Fruit fly (Drosophila melanogaster): ENCODE data around the gene Mtr3.

Gene Mtr3

dm6 chr3L:19909234-19910053 lies 4.1 kb downstream of the Mtr3 start (continued):
- TF ChIP-seq esn (GFP tag; optimal IDR thresholded peaks at IDR 0.05) (peak; percentile 10), CG3032 (tag; optimal IDR thresholded peaks at IDR 0.05) (no peak), CG8119 (GFP tag; IDR thresholded peaks at IDR 0.05) (no peak), CG11902 (GFP tag; optimal IDR thresholded peaks at IDR 0.05) (no peak), Eip78C (GFP tag) (peak; percentile 72), CG32006 (GFP tag; optimal IDR thresholded peaks at IDR 0.05) (no peak), CG6792 (GFP tag; optimal IDR thresholded peaks at IDR 0.05) (peak; percentile 5), Hr4 (GFP tag; optimal IDR thresholded peaks at IDR 0.05) (no peak), CG31627 (GFP tag; optimal IDR thresholded peaks at IDR 0.05) (no peak), fkh (GFP tag; optimal IDR thresholded peaks at IDR 0.05) (no peak), CG34406 (GFP tag; optimal IDR thresholded peaks at IDR 0.05) (peak; percentile 8), Sox102F (GFP tag; optimal IDR thresholded peaks at IDR 0.05) (no peak), CG3919 (GFP tag; optimal IDR thresholded peaks at IDR 0.05) (no peak), CG8319 (GFP tag; optimal IDR thresholded peaks at IDR 0.05) (no peak), ss (GFP tag; optimal IDR thresholded peaks at IDR 0.05) (no peak), Blimp-1 (GFP tag; optimal IDR thresholded peaks at IDR 0.05) (no peak), Lpt (GFP tag; optimal IDR thresholded peaks at IDR 0.05) (no peak), CG6163 (GFP tag; IDR thresholded peaks at IDR 0.05) (peak; percentile 46; the same call in 2 of the 3 replicates), svp (GFP tag) (no peak), CG11762 (GFP tag; optimal IDR thresholded peaks at IDR 0.05; ENCODE audit: insufficient read depth) (no peak)

- TF ChIP-seq CG3919 (GFP tag; optimal IDR thresholded peaks at IDR 0.05) (no peak), Sox102F (GFP tag; optimal IDR thresholded peaks at IDR 0.05) (no peak), vri (GFP tag; optimal IDR thresholded peaks at IDR 0.05) (peak; percentile 65), Ets21C (GFP tag; optimal IDR thresholded peaks at IDR 0.05) (no peak), fkh (GFP tag; optimal IDR thresholded peaks at IDR 0.05) (no peak), CG16779 (tag; optimal IDR thresholded peaks at IDR 0.05) (no peak), CG31627 (GFP tag; optimal IDR thresholded peaks at IDR 0.05) (no peak), CG8632 (GFP tag; optimal IDR thresholded peaks at IDR 0.05) (no peak), spab (GFP tag; optimal IDR thresholded peaks at IDR 0.05) (no peak), Eip78C (GFP tag) (no peak), Smox (GFP tag; optimal IDR thresholded peaks at IDR 0.05) (no peak), CG10669 (GFP tag; optimal IDR thresholded peaks at IDR 0.05) (no peak), cyc (GFP tag; optimal IDR thresholded peaks at IDR 0.05) (no peak), CG32006 (GFP tag; optimal IDR thresholded peaks at IDR 0.05) (no peak), Hr39 (GFP tag; optimal IDR thresholded peaks at IDR 0.05) (no peak), CG6854 (GFP tag; optimal IDR thresholded peaks at IDR 0.05) (no peak), CG8319 (GFP tag; optimal IDR thresholded peaks at IDR 0.05) (no peak), CG9139 (GFP tag; optimal IDR thresholded peaks at IDR 0.05) (no peak), CG11294 (GFP tag; IDR thresholded peaks at IDR 0.05) (no peak), Eip93F (GFP tag; optimal IDR thresholded peaks at IDR 0.05) (no peak), lz (GFP tag; optimal IDR thresholded peaks at IDR 0.05) (no peak), Blimp-1 (GFP tag; optimal IDR thresholded peaks at IDR 0.05) (peak; percentile 40), esn (GFP tag; optimal IDR thresholded peaks at IDR 0.05) (no peak), CG8119 (GFP tag; IDR thresholded peaks at IDR 0.05) (no peak), eg (GFP tag; IDR thresholded peaks at IDR 0.05) (peak; percentile 39; the same call in 1 of the 3 replicates), achi (GFP tag; optimal IDR thresholded peaks at IDR 0.05) (no peak), CG11762 (GFP tag; optimal IDR thresholded peaks at IDR 0.05; ENCODE audit: insufficient read depth) (no peak), Sox14 (GFP tag; optimal IDR thresholded peaks at IDR 0.05) (no peak), svp (GFP tag) (no peak), ss (GFP tag; optimal IDR thresholded peaks at IDR 0.05) (peak in 1 of 2 experiments; percentile 4), fd59A (GFP tag; optimal IDR thresholded peaks at IDR 0.05) (no peak), CG6163 (GFP tag; IDR thresholded peaks at IDR 0.05) (peak; percentile 61; the same call in 2 of the 3 replicates), acj6 (GFP tag; optimal IDR thresholded peaks at IDR 0.05) (no peak), CG15336 (GFP tag; IDR thresholded peaks at IDR 0.05) (0 out of 2 replicates have a peak, but pooled peaks have one; percentile 13), Lpt (GFP tag; optimal IDR thresholded peaks at IDR 0.05) (peak; percentile 11), Hr4 (GFP tag; optimal IDR thresholded peaks at IDR 0.05) (no peak), CG6276 (GFP tag; optimal IDR thresholded peaks at IDR 0.05) (no peak), pdm3 (GFP tag; optimal IDR thresholded peaks at IDR 0.05) (no peak), CG10631 (GFP tag; optimal IDR thresholded peaks at IDR 0.05) (no peak), CG6808 (GFP tag; optimal IDR thresholded peaks at IDR 0.05) (peak; percentile 9)
These were observed 5.1 kb downstream of the Mtr3 start for dm6 chr3L:19908201-19909127.

Data from whole organism, prepupa.